Worm (Caenorhabditis elegans) whole organism, L4/young adult: ENCODE results near the gene frpr-15.

Experiments used
- W03F9.2 ChIP-seq: fragments of 150-350 bp; optimal IDR thresholded peaks from 2 replicates; lab custom pipeline; 2014; ENCODE audit warnings: missing biosample characterization, missing genetic modification characterization
- dao-5 ChIP-seq: sonication (generic microtip); optimal IDR thresholded peaks from 2 replicates; lab custom pipeline; 2016; ENCODE audit warnings: missing genotype, missing genetic modification characterization, moderate library complexity, missing compliant biosample characterization
- him-1 ChIP-seq: sonication (generic microtip); optimal IDR thresholded peaks from 2 replicates; lab custom pipeline; 2016; ENCODE audit warnings: missing genotype, missing genetic modification reagents, missing genetic modification characterization, missing compliant biosample characterization

Gene frpr-15

DNA sequence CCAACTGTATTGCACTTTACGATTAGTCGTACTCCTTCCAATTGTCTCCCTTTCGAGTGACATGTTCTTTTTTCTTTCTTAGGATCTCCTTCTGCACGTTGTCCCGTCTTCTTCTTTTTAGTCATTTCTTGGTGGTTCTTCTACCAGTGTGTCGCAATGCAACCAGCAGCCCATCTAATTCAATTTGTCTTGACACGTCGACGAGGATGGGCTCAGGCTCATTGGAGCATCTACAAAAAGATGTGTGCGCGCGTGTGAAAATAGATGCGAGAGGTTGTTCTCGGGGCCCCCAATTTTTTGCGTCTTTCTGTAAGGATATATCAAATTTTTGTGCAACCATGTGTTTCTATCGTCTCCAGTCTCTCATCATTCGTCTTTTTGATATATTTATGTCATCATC, 21.7 kb downstream of the frpr-15 start:
- TF ChIP-seq W03F9.2 (tag; lab: Kevin White, UChicago) (no peak), dao-5 (tag; lab: Kevin White, UChicago) (no peak), him-1 (no peak)

DNA sequence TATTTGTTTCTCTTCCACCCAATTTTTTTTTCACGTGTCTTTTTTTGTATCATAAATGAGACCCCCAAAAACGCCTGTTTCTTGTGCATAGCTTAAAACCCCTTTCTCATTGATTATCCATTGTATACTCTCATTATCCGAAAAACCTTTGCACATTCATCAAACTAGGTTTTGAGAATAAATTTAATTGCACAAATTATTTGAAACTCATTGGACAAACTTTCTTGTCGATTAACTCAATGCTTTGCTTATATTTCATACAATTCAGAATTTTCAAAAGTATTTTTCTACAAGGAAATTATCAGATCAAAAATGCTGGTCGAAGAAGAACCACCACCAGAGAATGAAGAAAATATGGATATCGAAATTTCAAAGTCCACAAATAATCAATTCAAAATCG, 24.2 kb downstream of the frpr-15 start, which contains the start of gene R11D1.1:
Gene R11D1.1 (plus strand): TSS at position 301 of the 400 bp plus-strand sequence.
- TF ChIP-seq him-1 (no peak), dao-5 (tag; lab: Kevin White, UChicago) (no peak), W03F9.2 (tag; lab: Kevin White, UChicago) (no peak)

DNA sequence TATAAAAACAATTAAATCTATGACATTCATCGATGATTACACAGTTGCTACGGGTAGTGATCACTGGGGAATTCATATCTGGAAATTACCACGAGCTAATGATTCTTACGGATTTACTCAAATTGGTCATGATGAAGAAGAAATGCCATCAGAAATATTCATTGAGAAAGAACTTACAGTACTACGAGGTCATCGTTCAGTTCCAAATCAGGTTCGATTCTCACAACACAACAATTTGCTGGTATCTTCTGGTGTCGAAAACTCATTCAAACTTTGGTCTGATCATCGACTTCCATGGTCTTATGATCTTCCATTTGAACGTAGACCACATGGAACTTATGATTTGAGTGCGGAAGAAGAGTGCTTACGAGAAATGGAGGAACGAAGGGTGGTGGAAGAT, 26.6 kb downstream of the frpr-15 start:
- TF ChIP-seq him-1 (no peak), dao-5 (tag; lab: Kevin White, UChicago) (no peak), W03F9.2 (tag; lab: Kevin White, UChicago) (no peak)

DNA sequence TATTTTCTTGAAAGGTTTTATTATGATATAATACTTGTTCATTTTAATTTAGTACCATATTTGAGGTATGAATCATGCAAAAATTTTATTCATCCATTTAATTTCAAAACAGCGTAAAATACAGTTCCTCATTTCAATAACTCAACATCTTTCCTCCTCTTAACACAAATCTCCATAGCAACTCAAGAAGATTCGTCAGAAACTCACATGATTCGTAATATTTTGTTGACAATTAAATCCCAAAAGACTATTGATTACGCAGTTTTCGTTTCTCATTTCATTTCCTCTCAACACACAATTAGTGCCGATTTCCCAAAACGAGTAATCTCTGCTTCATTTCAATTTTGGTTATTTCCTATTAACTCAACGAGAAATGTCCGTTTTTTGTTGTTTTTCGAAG, 28.4 kb downstream of the frpr-15 start, which contains the start of gene R11D1.2:
Gene R11D1.2 (plus strand): TSS at position 301 of the 400 bp plus-strand sequence.
- TF ChIP-seq dao-5 (tag; lab: Kevin White, UChicago) (no peak), W03F9.2 (tag; lab: Kevin White, UChicago) (no peak), him-1 (no peak)

DNA sequence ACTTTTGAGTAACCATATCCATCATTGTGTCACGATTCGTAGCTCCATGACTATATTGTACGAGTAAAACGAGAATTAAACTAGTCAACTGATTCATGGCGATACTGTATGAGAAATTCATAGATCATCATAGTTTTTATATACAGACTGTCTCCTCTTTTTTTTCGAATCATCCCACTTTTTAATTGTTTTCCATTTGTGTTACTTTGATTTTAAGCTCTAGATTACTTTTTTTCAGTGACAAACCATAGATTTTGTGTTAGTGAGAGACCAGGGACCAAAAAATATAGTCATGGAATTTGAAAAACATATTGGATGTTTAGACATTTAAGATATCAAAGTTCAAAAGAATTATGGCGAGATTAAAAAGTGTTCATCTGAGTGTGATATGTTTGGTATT, 32.1 kb downstream of the frpr-15 start, which contains the start of gene R11D1.3:
Gene R11D1.3 (minus strand): TSS at position 101 of the 400 bp plus-strand sequence.
- TF ChIP-seq dao-5 (tag; lab: Kevin White, UChicago) (no peak), W03F9.2 (tag; lab: Kevin White, UChicago) (no peak), him-1 (no peak)

DNA sequence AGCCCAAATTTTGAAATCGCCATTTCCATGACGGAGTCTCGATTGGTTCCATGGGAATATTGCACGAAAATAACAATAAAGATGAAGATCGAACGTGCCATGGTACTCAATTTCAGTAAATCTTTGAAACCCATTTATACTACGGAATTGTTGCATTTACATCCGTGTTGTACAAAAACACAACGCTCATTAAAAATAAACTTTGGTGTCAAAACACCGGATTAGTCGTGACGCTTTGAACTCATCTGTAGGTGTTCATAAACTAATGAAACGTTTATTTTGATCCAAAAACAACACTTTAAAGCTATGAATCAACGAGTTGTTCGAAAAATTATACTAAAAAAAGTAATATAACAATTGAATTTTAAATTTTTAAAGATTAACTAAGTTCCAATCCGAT, 34.2 kb downstream of the frpr-15 start, which contains the start of gene R11D1.4:
Gene R11D1.4 (minus strand): TSS at position 101 of the 400 bp plus-strand sequence.
- TF ChIP-seq dao-5 (tag; lab: Kevin White, UChicago) (no peak), W03F9.2 (tag; lab: Kevin White, UChicago) (no peak)

DNA sequence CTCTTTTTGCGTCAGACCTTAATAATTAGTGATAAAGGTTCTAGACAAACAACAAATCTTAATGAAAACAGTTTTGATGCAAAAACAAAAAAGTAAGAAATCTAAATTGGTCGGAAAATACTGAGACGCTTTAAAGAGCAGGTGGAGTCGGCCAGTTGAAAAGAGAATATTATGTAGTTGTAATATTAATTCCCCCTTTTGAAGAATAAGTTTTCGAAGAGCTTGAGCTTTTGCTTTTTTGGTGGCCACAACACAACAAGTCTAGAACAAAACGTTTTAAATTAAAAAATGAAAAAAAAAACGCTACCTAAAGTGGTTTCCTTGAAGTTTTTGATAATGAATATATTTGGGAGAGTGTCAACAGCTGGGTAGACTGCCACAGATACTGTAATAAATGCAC, 36.5 kb downstream of the frpr-15 start, which contains the start of gene str-178:
Gene str-178 (minus strand): TSS at position 101 of the 400 bp plus-strand sequence.
- no peak for TF ChIP-seq dao-5 (tag; lab: Kevin White, UChicago)
- no peak for TF ChIP-seq him-1
- no peak for TF ChIP-seq W03F9.2 (tag; lab: Kevin White, UChicago)

DNA sequence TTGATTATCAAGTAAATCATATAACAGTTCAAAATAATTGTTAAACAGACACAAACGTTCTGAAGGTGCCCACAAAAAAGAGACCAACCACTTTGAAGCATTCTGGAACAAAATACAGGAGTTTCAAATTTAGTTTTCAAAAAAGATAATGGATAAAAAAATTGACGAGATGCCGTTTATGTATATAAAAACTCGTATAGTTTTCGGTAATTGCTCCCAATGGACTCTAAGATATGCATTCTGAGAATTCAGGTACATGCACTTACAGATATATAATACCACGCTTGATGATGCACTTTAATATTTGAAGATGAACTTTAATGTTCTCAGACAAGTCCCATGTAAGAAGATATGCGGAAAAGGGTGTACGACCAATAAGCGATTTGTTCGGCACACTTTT, 38.7 kb downstream of the frpr-15 start, which contains the start of gene str-181:
Gene str-181 (minus strand): TSS at position 101 of the 400 bp plus-strand sequence.
- TF ChIP-seq him-1 (no peak), W03F9.2 (tag; lab: Kevin White, UChicago) (no peak), dao-5 (tag; lab: Kevin White, UChicago) (no peak)

DNA sequence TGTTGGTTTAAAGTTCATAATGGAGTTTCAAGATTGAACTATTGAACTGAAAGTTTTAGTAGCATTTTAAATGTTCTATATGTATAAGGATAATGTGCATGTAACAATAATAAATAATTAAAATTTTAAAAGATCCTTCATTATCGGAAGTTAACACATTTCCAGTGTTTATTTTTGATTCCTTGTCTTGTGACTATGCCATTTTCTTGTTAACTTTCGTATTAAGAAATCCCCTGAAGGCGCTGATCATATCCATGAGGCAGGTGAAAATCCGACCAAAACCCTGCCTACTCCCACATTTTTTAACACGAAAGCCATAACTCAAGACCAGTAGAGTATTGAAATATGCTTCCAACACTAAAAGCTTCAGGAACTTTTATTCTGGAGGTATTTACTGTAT, 39.8 kb downstream of the frpr-15 start, which contains the start of gene R11D1.7:
Gene R11D1.7 (plus strand): TSS at position 301 of the 400 bp plus-strand sequence.
- no peak for TF ChIP-seq dao-5 (tag; lab: Kevin White, UChicago)
- no peak for TF ChIP-seq W03F9.2 (tag; lab: Kevin White, UChicago)
- TF ChIP-seq him-1: no peak

DNA sequence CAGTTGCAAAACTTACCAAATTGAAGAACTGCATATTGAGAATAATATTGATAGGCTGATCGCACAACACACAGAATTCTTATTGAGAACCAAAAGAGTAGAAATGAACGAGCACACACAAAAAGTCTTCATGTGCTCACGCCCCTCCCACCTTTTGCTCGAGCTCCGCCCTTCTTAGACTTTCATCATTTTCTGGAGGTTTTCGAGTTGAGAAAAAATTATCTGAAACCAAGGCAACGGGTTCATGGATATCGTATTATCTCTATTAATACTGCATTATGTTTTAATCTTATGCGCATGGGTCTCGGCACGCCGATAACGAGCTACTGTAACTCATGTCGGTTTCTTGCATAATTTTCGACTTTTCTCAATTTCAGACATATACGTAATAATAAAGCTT, 46.0 kb downstream of the frpr-15 start, which contains the start of gene R11D1.12:
Gene R11D1.12 (minus strand): TSS at position 101 of the 400 bp plus-strand sequence.
- TF ChIP-seq him-1: no peak
- TF ChIP-seq dao-5 (tag; lab: Kevin White, UChicago): no peak
- no peak for TF ChIP-seq W03F9.2 (tag; lab: Kevin White, UChicago)

DNA sequence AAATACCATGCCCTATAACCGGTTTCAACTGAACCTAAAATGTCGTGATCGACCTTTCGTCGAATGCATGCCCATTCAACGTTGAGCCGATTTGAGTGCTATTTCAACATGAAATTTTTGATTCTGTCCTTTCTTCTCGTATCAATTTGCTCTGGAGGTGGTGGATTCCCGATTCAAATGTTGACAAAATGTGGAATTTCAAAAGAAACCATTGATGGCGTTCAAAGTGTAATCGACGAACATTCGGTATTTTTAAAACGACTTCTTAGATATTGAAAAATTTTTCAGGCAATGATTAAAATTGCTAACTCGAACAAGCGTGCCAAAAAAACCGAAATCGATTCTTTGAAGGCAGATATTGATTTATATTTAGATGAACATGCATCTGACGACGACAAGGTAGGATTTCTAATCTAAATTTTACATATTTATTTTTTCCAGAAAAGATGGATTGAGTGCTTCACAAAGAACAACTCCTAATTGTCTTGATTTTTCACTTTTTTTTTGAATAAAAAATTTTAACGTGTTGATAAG, 47.3 kb downstream of the frpr-15 start, which contains the start of gene R11D1.13:
Gene R11D1.13 (plus strand): TSS at position 51 of the 534 bp plus-strand sequence.
- no peak for TF ChIP-seq dao-5 (tag; lab: Kevin White, UChicago)
- no peak for TF ChIP-seq W03F9.2 (tag; lab: Kevin White, UChicago)
- TF ChIP-seq him-1: no peak

DNA sequence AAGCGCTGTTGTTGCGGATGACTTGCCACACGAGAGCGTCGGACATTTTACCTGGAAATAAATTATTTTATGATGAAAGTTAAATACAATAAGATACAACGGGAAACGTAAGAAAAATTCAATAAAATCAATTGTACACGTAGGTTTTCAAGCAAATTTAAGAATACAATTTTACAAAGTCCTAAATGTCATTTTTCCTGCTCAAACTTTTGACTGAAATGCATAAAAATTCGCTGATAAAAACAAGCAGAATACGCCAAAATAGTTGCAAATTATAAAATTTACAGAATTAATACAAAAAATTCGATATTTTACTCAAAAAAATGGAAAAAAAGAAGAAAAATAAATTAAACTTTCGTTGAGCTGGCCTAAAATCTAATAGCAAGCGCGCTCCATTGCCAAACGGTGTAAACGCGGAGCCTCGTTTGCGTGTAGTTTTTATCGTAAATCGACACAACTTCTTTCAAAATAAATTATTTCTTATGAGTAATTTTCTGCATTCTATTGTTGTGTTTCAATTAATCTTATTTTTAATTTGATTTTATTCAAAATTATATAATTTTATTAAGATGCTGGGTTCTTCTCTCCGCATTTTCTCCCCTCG, 48.3 kb downstream of the frpr-15 start, which contains the start of the genes rpl-28 and mrpl-49:
Gene rpl-28 (minus strand): TSS at position 51 of the 604 bp plus-strand sequence.
Gene mrpl-49 (plus strand): TSS at position 570 of the 604 bp plus-strand sequence.
- TF ChIP-seq W03F9.2 (tag; lab: Kevin White, UChicago) (peak; percentile 93), him-1 (peak; percentile 15), dao-5 (tag; lab: Kevin White, UChicago) (no peak)

DNA sequence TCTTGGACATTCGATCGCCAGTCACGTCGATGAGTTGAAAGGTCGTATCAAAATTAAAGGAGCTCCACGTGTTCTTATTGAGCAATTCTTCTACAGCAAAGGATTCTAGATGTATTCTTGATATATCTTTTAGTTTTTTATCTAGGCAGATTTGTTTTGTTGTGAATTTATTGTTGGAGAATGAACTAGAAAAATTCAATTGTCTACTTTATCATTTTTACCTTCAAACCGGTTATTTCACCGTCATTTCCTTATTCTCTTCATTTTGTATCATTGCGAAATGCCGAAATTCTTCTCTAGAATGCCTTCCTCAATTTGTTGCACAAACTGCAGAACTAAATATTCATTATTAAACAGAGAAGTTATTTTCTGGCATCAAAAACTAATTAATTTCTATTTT, 49.3 kb downstream of the frpr-15 start, which contains the start of gene R11D1.10:
Gene R11D1.10 (plus strand): TSS at position 301 of the 400 bp plus-strand sequence.
- TF ChIP-seq dao-5 (tag; lab: Kevin White, UChicago) (no peak), W03F9.2 (tag; lab: Kevin White, UChicago) (no peak), him-1 (no peak)

DNA sequence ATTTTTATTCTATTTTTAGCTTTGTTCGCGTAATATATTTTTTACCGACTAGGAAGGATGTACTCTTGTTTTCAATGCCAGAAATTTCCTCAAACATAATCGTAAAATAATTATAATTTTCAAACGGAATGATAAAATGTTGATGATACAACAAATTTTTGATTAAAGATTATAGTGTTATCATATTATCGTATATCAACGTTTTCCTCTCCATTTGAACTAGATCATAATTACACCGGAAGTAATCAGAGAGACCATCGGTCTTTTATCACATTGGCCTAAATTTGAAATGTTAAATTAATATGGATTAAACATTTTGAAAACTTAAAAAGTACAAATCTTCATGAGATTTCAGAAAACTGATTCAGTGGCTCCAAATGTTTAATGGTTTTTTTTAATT, 52.8 kb downstream of the frpr-15 start:
- no peak for TF ChIP-seq him-1
- no peak for TF ChIP-seq W03F9.2 (tag; lab: Kevin White, UChicago)
- TF ChIP-seq dao-5 (tag; lab: Kevin White, UChicago): no peak
